Fruit fly (Drosophila melanogaster) whole organism, wandering third instar larva: ENCODE data around the gene dib.
A peak's percentile ranks its signal among the peaks of the same experiment; 100 is the strongest.

Experiments
- Abd-B ChIP-seq: fragments of >200 bp; optimal IDR thresholded peaks from 2 replicates; lab custom pipeline; 2017; ENCODE audit warnings: missing biosample characterization, missing genetic modification characterization
- CG32264 ChIP-seq: fragments of 200-800 bp; sonication (Bioruptor generic); optimal IDR thresholded peaks from 2 replicates; lab custom pipeline; 2016; ENCODE audit warnings: missing biosample characterization, missing genetic modification characterization
- CrebA ChIP-seq: fragments of 200-800 bp; sonication (Bioruptor generic); optimal IDR thresholded peaks from 2 replicates; lab custom pipeline; 2016; ENCODE audit warnings: missing biosample characterization, mild to moderate bottlenecking, missing genetic modification characterization, borderline replicate concordance
- Dfd ChIP-seq: fragments of >200 bp; optimal IDR thresholded peaks from 2 replicates; lab custom pipeline; 2017; ENCODE audit warnings: missing biosample characterization, missing genetic modification characterization
- Dif ChIP-seq: fragments of 200-275, 200-300 bp; sonication (Bioruptor generic); optimal IDR thresholded peaks from 2 replicates; lab custom pipeline; 2018; ENCODE audit warnings: missing biosample characterization, missing genetic modification characterization; ENCODE audit not compliant: partially characterized antibody
- GATAd ChIP-seq: sonication (Bioruptor generic); optimal IDR thresholded peaks from 2 replicates; lab custom pipeline; 2016; ENCODE audit warnings: missing biosample characterization, missing genetic modification characterization
- HLH106 ChIP-seq: fragments of 200-800 bp; optimal IDR thresholded peaks from 3 replicates; lab custom pipeline; 2019; ENCODE audit warnings: missing biosample characterization, mild to moderate bottlenecking, missing genetic modification characterization, moderate library complexity
- Hnf4 ChIP-seq: fragments of 200-800 bp; sonication (Bioruptor generic); optimal IDR thresholded peaks from 2 replicates; lab custom pipeline; 2016; ENCODE audit warnings: missing biosample characterization, mild to moderate bottlenecking, missing genetic modification characterization
- Hr78 ChIP-seq: fragments of >200 bp; optimal IDR thresholded peaks from 2 replicates; lab custom pipeline; 2017; ENCODE audit warnings: missing biosample characterization, missing genetic modification characterization
- Hr83 ChIP-seq: fragments of 200-300 bp; sonication (Bioruptor generic); optimal IDR thresholded peaks from 2 replicates; lab custom pipeline; 2016; ENCODE audit warnings: missing biosample characterization, mild to moderate bottlenecking, missing genetic modification characterization, moderate library complexity; ENCODE audit not compliant: poor library complexity, severe bottlenecking
- Jra ChIP-seq: sonication (Bioruptor generic); optimal IDR thresholded peaks from 2 replicates; lab custom pipeline; 2016; ENCODE audit warnings: missing biosample characterization, missing genetic modification characterization
- Myc ChIP-seq: fragments of >200 bp; optimal IDR thresholded peaks from 2 replicates; lab custom pipeline; 2017
- N ChIP-seq: fragments of >200 bp; optimal IDR thresholded peaks from 2 replicates; lab custom pipeline; 2018; ENCODE audit warnings: missing biosample characterization, missing external identifiers, missing genetic modification characterization
- OdsH ChIP-seq: fragments of 200-800 bp; sonication (Bioruptor generic); optimal IDR thresholded peaks from 2 replicates; lab custom pipeline; 2016; ENCODE audit warnings: missing biosample characterization, mild to moderate bottlenecking, missing genetic modification characterization
- Rel ChIP-seq, 2 experiments: fragments of 200-800 bp; sonication (Bioruptor generic) in 1 of 2; optimal IDR thresholded peaks; 2 replicates in 1 of 2; 3 replicates in 1 of 2; lab custom pipeline; 2016 to 2019; ENCODE audit warnings: mild to moderate bottlenecking in 2 of 2, missing biosample characterization in 2 of 2, missing genetic modification characterization in 2 of 2, moderate library complexity in 1 of 2
- Sp1 ChIP-seq: fragments of 200-800 bp; sonication (Bioruptor generic); optimal IDR thresholded peaks from 3 replicates; lab custom pipeline; 2019; ENCODE audit warnings: missing biosample characterization, mild to moderate bottlenecking, missing genetic modification characterization, moderate library complexity
- Vsx2 ChIP-seq: fragments of 200-300, 225-300 bp; sonication (Bioruptor generic); optimal IDR thresholded peaks from 2 replicates; lab custom pipeline; 2018; ENCODE audit warnings: missing biosample characterization, missing genetic modification characterization; ENCODE audit not compliant: partially characterized antibody
- br ChIP-seq: fragments of 200-800 bp; sonication (Bioruptor generic); optimal IDR thresholded peaks from 2 replicates; lab custom pipeline; 2016; ENCODE audit warnings: missing biosample characterization, missing genetic modification characterization
- brk ChIP-seq: fragments of 200-800 bp; sonication (Bioruptor generic); optimal IDR thresholded peaks from 2 replicates; lab custom pipeline; 2016; ENCODE audit warnings: missing biosample characterization, mild to moderate bottlenecking, missing genetic modification characterization
- dl ChIP-seq, 2 experiments: fragments of 175-275, 200-275 bp in 1 of 2; fragments of 200-275 bp in 1 of 2; sonication (Bioruptor generic); optimal IDR thresholded peaks; lab custom pipeline; 2018; ENCODE audit warnings: mild to moderate bottlenecking in 2 of 2, missing biosample characterization in 2 of 2, missing genetic modification characterization in 2 of 2, moderate library complexity in 2 of 2; ENCODE audit not compliant: partially characterized antibody in 2 of 2, insufficient read depth in 1 of 2
- dmrt93B ChIP-seq: fragments of 200-800 bp; sonication (Bioruptor generic); optimal IDR thresholded peaks from 2 replicates; lab custom pipeline; 2018; ENCODE audit warnings: missing biosample characterization, mild to moderate bottlenecking, missing genetic modification characterization
- dsf ChIP-seq: sonication (Bioruptor generic); optimal IDR thresholded peaks from 2 replicates; lab custom pipeline; 2016; ENCODE audit warnings: missing biosample characterization, missing genetic modification characterization, borderline replicate concordance
- ey ChIP-seq: fragments of 200-800 bp; sonication (Bioruptor generic); optimal IDR thresholded peaks from 2 replicates; lab custom pipeline; 2016; ENCODE audit warnings: missing biosample characterization, missing genetic modification characterization
- foxo ChIP-seq, 2 experiments: fragments of 200-800 bp; sonication (Bioruptor generic); optimal IDR thresholded peaks; 2 replicates in 1 of 2; 3 replicates in 1 of 2; lab custom pipeline; 2016 to 2017; ENCODE audit warnings: missing biosample characterization in 2 of 2, missing genetic modification characterization in 2 of 2
- fru ChIP-seq: fragments of 200-800 bp; sonication (Bioruptor generic); optimal IDR thresholded peaks from 3 replicates; lab custom pipeline; 2016; ENCODE audit warnings: missing biosample characterization, mild to moderate bottlenecking, missing genetic modification characterization
- h ChIP-seq: fragments of 200-800 bp; sonication (Bioruptor generic); optimal IDR thresholded peaks from 3 replicates; lab custom pipeline; 2016; ENCODE audit warnings: missing biosample characterization, mild to moderate bottlenecking, missing genetic modification characterization
- lola ChIP-seq: fragments of >200 bp; optimal IDR thresholded peaks from 2 replicates; lab custom pipeline; 2017; ENCODE audit warnings: missing biosample characterization, missing genetic modification characterization
- psq ChIP-seq: fragments of 200-800 bp; sonication (Bioruptor generic); optimal IDR thresholded peaks from 3 replicates; lab custom pipeline; 2017; ENCODE audit warnings: missing biosample characterization, mild to moderate bottlenecking, missing genetic modification characterization, moderate library complexity
- rgr ChIP-seq: fragments of 200-800 bp; sonication (Bioruptor generic); optimal IDR thresholded peaks from 3 replicates; lab custom pipeline; 2016; ENCODE audit warnings: missing biosample characterization, mild to moderate bottlenecking, missing genetic modification characterization
- sage ChIP-seq: fragments of 200-800 bp; sonication (Bioruptor generic); optimal IDR thresholded peaks from 2 replicates; lab custom pipeline; 2016; ENCODE audit warnings: missing biosample characterization, mild to moderate bottlenecking, missing genetic modification characterization
- sv ChIP-seq: fragments of 200-800 bp; sonication (Bioruptor generic); optimal IDR thresholded peaks from 3 replicates; lab custom pipeline; 2016; ENCODE audit warnings: missing biosample characterization, missing genetic modification characterization
- tai ChIP-seq: sonication (Bioruptor generic); optimal IDR thresholded peaks from 2 replicates; lab custom pipeline; 2016; ENCODE audit warnings: missing biosample characterization, missing genetic modification characterization
- usp ChIP-seq: fragments of >200 bp; optimal IDR thresholded peaks from 2 replicates; lab custom pipeline; 2017; ENCODE audit warnings: missing biosample characterization, missing genetic modification characterization
- woc ChIP-seq: sonication (Bioruptor generic); optimal IDR thresholded peaks from 2 replicates; lab custom pipeline; 2016; ENCODE audit warnings: missing biosample characterization, mild to moderate bottlenecking, missing genetic modification characterization

Gene dib

DNA sequence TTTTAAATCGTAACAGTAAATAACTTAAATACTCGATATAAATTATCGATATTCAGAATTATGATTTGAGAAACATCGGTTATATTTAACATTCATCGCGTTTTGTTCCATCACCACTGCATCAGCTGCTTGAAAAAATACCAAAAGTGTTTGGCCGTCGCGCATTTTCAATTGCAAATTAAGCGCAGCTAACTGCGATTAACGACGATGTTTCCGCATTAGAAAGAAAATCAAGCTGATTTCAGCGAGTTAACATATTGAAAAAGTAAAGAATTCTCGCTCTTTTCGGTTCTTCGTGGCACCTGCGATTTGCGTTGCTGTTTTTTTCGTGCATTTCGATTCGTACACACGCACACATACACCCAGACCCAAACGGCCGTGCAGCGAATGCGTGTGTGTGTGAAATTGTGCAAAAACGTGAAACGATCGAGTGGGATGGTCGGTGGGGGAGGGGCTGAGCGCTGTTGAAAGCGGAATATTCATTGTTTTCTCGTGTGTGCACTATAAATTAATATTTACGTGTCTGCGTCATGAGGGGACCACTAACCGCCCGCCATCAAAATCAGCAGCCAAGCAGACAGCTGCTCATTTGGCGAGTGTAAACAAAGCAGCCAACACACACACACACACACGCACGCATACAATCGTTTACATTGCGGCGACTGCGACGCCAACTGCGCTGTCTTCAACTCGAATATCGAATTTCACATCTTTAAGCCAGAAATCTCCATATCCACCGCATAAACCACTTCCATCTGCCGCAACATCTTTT lies 46.2 kb downstream of the dib start, which contains the start of gene Ack:
Gene Ack, plus strand, starts transcription at position 115 of the 772 bp plus-strand sequence.
- TF ChIP-seq N (peak; percentile 72), Hnf4 (no peak), h (GFP tag; lab: Kevin White, UChicago) (no peak), Hr78 (GFP tag; lab: Kevin White, UChicago) (peak; percentile 35), Jra (GFP tag; lab: Kevin White, UChicago) (no peak)
- TF ChIP-seq, all 38 proteins: peak for 2

dm6 chr3L:4108844-4109494 lies 46.9 kb downstream of the dib start:
- TF ChIP-seq ey (GFP tag; lab: Kevin White, UChicago) (peak; percentile 29), rgr (GFP tag; lab: Kevin White, UChicago) (peak; percentile 36), sage (no peak), Myc (no peak), OdsH (GFP tag; lab: Kevin White, UChicago) (no peak), psq (GFP tag; lab: Kevin White, UChicago) (peak; percentile 27), dmrt93B (GFP tag; lab: Kevin White, UChicago) (peak; percentile 2), foxo (GFP tag; optimal IDR thresholded peaks at IDR 0.05; lab: Kevin White, UChicago) (peak in 1 of 2 experiments; percentile 27), Dif (GFP tag; lab: Kevin White, UChicago) (no peak), N (no peak), HLH106 (peak; percentile 28), h (GFP tag; lab: Kevin White, UChicago) (peak; percentile 46), Sp1 (GFP tag; lab: Kevin White, UChicago) (peak; percentile 26), sv (GFP tag; lab: Kevin White, UChicago) (peak; percentile 67), brk (GFP tag; lab: Kevin White, UChicago) (no peak), Jra (GFP tag; lab: Kevin White, UChicago) (peak; percentile 21), br (peak; percentile 44), dsf (GFP tag; lab: Kevin White, UChicago) (no peak), woc (peak; percentile 28), fru (GFP tag; lab: Kevin White, UChicago) (peak; percentile 59)

dm6 chr3L:4110212-4110611 lies 48.1 kb downstream of the dib start:
- TF ChIP-seq Rel (GFP tag; optimal IDR thresholded peaks at IDR 0.05; lab: Kevin White, UChicago) (no peak), Rel (tag; optimal IDR thresholded peaks at IDR 0.05; lab: Kevin White, UChicago) (no peak), Jra (GFP tag; lab: Kevin White, UChicago) (no peak), br (no peak), ey (GFP tag; lab: Kevin White, UChicago) (no peak), dl (GFP tag; optimal IDR thresholded peaks at IDR 0.05; lab: Kevin White, UChicago; ENCODE audit: insufficient read depth in 1 of 2, partially characterized antibody in 2 of 2) (no peak), CrebA (GFP tag; lab: Kevin White, UChicago) (no peak), Dfd (GFP tag; lab: Kevin White, UChicago) (no peak), dsf (GFP tag; lab: Kevin White, UChicago) (no peak), usp (GFP tag; lab: Kevin White, UChicago) (no peak), tai (no peak), h (GFP tag; lab: Kevin White, UChicago) (no peak)

dm6 chr3L:4113998-4114397 lies 51.9 kb downstream of the dib start:
- TF ChIP-seq OdsH (GFP tag; lab: Kevin White, UChicago) (no peak), HLH106 (no peak), Jra (GFP tag; lab: Kevin White, UChicago) (no peak), lola (GFP tag; lab: Kevin White, UChicago) (no peak), Hr83 (GFP tag; lab: Kevin White, UChicago) (no peak), CG32264 (no peak), Sp1 (GFP tag; lab: Kevin White, UChicago) (no peak), h (GFP tag; lab: Kevin White, UChicago) (no peak), Vsx2 (GFP tag; lab: Kevin White, UChicago) (no peak), Abd-B (GFP tag; lab: Kevin White, UChicago) (no peak), GATAd (no peak), Rel (GFP tag; optimal IDR thresholded peaks at IDR 0.05; lab: Kevin White, UChicago) (no peak), Rel (tag; optimal IDR thresholded peaks at IDR 0.05; lab: Kevin White, UChicago) (no peak), dsf (GFP tag; lab: Kevin White, UChicago) (no peak), CrebA (GFP tag; lab: Kevin White, UChicago) (no peak), ey (GFP tag; lab: Kevin White, UChicago) (no peak), foxo (GFP tag; optimal IDR thresholded peaks at IDR 0.05; lab: Kevin White, UChicago) (no peak), Dfd (GFP tag; lab: Kevin White, UChicago) (no peak), usp (GFP tag; lab: Kevin White, UChicago) (no peak)
